Fruit fly (Drosophila melanogaster): ENCODE data around the gene CG43102.
A peak's percentile ranks its signal among the peaks of the same experiment; 100 is the strongest.

CG43102 gene

DNA sequence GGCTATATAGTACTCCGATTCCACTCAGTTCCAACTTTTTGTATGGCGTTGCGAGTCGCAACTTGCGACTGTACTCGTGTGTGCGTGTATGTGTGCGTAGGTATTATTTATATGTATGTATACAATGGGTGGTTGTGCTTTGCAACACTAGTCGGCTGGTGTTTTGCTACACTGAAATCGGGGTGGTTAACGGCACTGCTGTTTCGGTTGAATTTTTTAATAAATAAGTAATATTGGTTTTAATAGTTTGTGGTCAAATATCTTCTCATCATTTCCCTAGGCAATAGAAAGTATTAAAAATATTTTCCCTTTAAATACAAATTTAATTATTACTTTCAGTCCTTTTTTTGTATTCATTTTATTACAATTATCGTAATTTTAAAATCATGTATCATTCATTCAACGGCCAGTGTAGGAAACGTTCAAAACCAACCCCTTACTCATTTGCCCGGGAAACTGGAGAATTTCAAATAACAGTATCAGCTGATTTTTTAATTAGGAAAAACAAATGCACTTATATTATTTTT, 4.0 kb upstream of the CG43102 start, which contains the start of gene CG7379 (continued):
- no peak for TF ChIP-seq aop (GFP tag; IDR thresholded peaks at IDR 0.05)
- TF ChIP-seq Poxn (GFP tag; IDR thresholded peaks at IDR 0.05): peak; percentile 33; the same call in 1 of the 2 replicates
- TF ChIP-seq bowl (GFP tag; IDR thresholded peaks at IDR 0.05): no peak
- TF ChIP-seq CG15073 (GFP tag; optimal IDR thresholded peaks at IDR 0.05): peak; percentile 27
- TF ChIP-seq Dp (GFP tag; optimal IDR thresholded peaks at IDR 0.05): peak; percentile 86
- TF ChIP-seq pros (GFP tag; optimal IDR thresholded peaks at IDR 0.05): no peak
- TF ChIP-seq wor (GFP tag; IDR thresholded peaks at IDR 0.05): peak; percentile 35; the same call in 1 of the 2 replicates
- TF ChIP-seq Kr (GFP tag; optimal IDR thresholded peaks at IDR 0.05): no peak
- TF ChIP-seq insv (GFP tag; optimal IDR thresholded peaks at IDR 0.05): peak in 1 of 2 experiments; percentile 73
- peak; percentile 83 for TF ChIP-seq cato (GFP tag; optimal IDR thresholded peaks at IDR 0.05; ENCODE audit: borderline replicate concordance)
- no peak for TF ChIP-seq ac (GFP tag; optimal IDR thresholded peaks at IDR 0.05)
- 0 out of 2 replicates have a peak, but pooled peaks have one; percentile 11 for TF ChIP-seq Scr (GFP tag; IDR thresholded peaks at IDR 0.05; ENCODE audit: partially characterized antibody)
- TF ChIP-seq CG1792 (GFP tag; optimal IDR thresholded peaks at IDR 0.05): peak; percentile 74
- peak; percentile 62 for TF ChIP-seq CG3163 (GFP tag; optimal IDR thresholded peaks at IDR 0.05)
- peak; percentile 71 for TF ChIP-seq Bdp1 (GFP tag; optimal IDR thresholded peaks at IDR 0.05)
- TF ChIP-seq Hr39 (optimal IDR thresholded peaks at IDR 0.05): no peak
- TF ChIP-seq Ssrp (tag; optimal IDR thresholded peaks at IDR 0.05): peak; percentile 60
- peak; percentile 81 for TF ChIP-seq HLH3B (GFP tag; IDR thresholded peaks at IDR 0.05)
- peak; percentile 14 for TF ChIP-seq CG12236 (GFP tag; optimal IDR thresholded peaks at IDR 0.05)
- TF ChIP-seq PHDP (tag; optimal IDR thresholded peaks at IDR 0.05): peak; percentile 58
- peak; percentile 83 for TF ChIP-seq gro (GFP tag; optimal IDR thresholded peaks at IDR 0.05)
- TF ChIP-seq Antp (GFP tag; optimal IDR thresholded peaks at IDR 0.05): peak; percentile 81
- peak; percentile 73 to 75 for TF ChIP-seq chif (GFP tag; optimal IDR thresholded peaks at IDR 0.05)
- peak; percentile 66 for TF ChIP-seq dmrt11E (tag; optimal IDR thresholded peaks at IDR 0.05)
- peak; percentile 87 for TF ChIP-seq CG16779 (GFP tag; IDR thresholded peaks at IDR 0.05)
- peak; percentile 100 for TF ChIP-seq CG10267 (tag; optimal IDR thresholded peaks at IDR 0.05)
- peak; percentile 41 for TF ChIP-seq trh (GFP tag; optimal IDR thresholded peaks at IDR 0.05)
- TF ChIP-seq Atf3 (GFP tag; optimal IDR thresholded peaks at IDR 0.05): peak; percentile 64
- TF ChIP-seq fd3F (GFP tag; optimal IDR thresholded peaks at IDR 0.05): peak; percentile 67
- peak; percentile 24 for TF ChIP-seq pnt (GFP tag; optimal IDR thresholded peaks at IDR 0.05)
- peak; percentile 47 for TF ChIP-seq Hmx (GFP tag; optimal IDR thresholded peaks at IDR 0.05)
- TF ChIP-seq lilli (GFP tag; optimal IDR thresholded peaks at IDR 0.05): peak; percentile 89
- no peak for TF ChIP-seq Sox102F (GFP tag; optimal IDR thresholded peaks at IDR 0.05)
- TF ChIP-seq Lhr (GFP tag; optimal IDR thresholded peaks at IDR 0.05): peak; percentile 73
- no peak for TF ChIP-seq CkIIα-i1 (GFP tag; IDR thresholded peaks at IDR 0.05)
- peak; percentile 84 for TF ChIP-seq CG30431 (GFP tag; optimal IDR thresholded peaks at IDR 0.05)
- peak; percentile 71 for TF ChIP-seq zen (tag; optimal IDR thresholded peaks at IDR 0.05)
- TF ChIP-seq tin (GFP tag; optimal IDR thresholded peaks at IDR 0.05): peak; percentile 88
- no peak for TF ChIP-seq tna (GFP tag; IDR thresholded peaks at IDR 0.05; ENCODE audit: partially characterized antibody)
- TF ChIP-seq CG13296 (GFP tag; optimal IDR thresholded peaks at IDR 0.05): peak; percentile 75
- no peak for TF ChIP-seq esg (GFP tag; conservative IDR thresholded peaks at IDR 0.05)
- TF ChIP-seq Optix (GFP tag; IDR thresholded peaks at IDR 0.05): peak; percentile 20; the same call in 1 of the 3 replicates
- no peak for TF ChIP-seq vnd (GFP tag; IDR thresholded peaks at IDR 0.05; ENCODE audit: partially characterized antibody)
- peak; percentile 76 for TF ChIP-seq CG10431 (GFP tag; optimal IDR thresholded peaks at IDR 0.05)
- TF ChIP-seq nom (GFP tag; optimal IDR thresholded peaks at IDR 0.05): peak; percentile 79
- peak; percentile 90 for TF ChIP-seq Hr3 (GFP tag; optimal IDR thresholded peaks at IDR 0.05)
- peak; percentile 68 for TF ChIP-seq gem (tag; optimal IDR thresholded peaks at IDR 0.05)
- no peak for TF ChIP-seq HLH4C (GFP tag; IDR thresholded peaks at IDR 0.05; ENCODE audit: partially characterized antibody)
- TF ChIP-seq Gug (GFP tag; IDR thresholded peaks at IDR 0.05): peak; percentile 76; the same call in 3 of the 4 replicates
- peak; percentile 83 for TF ChIP-seq ttk (GFP tag; IDR thresholded peaks at IDR 0.05)

Measured in whole organism, embryonic.